Worm (Caenorhabditis elegans) whole organism, mixed stage, embryonic: ENCODE data around the gene vamp-8.

ENCODE experiments used
- bed-3 ChIP-seq: fragments of 200-800 bp; sonication (Bioruptor generic); optimal IDR thresholded peaks from 3 replicates; lab custom pipeline; 2018; ENCODE audit warnings: mild to moderate bottlenecking, missing genetic modification characterization, moderate library complexity, missing compliant biosample characterization
- blmp-1 ChIP-seq: fragments of 150-350 bp; optimal IDR thresholded peaks from 2 replicates; lab custom pipeline; 2014; ENCODE audit warnings: missing biosample characterization, missing genetic modification characterization
- ceh-43 ChIP-seq: fragments of 200-800 bp; sonication (Bioruptor generic); optimal IDR thresholded peaks from 2 replicates; lab custom pipeline; 2018; ENCODE audit warnings: mild to moderate bottlenecking, missing genetic modification characterization, moderate library complexity, missing compliant biosample characterization
- ceh-83 ChIP-seq: fragments of 200-800 bp; sonication (Bioruptor generic); optimal IDR thresholded peaks from 2 replicates; lab custom pipeline; 2018; ENCODE audit warnings: mild to moderate bottlenecking, missing genetic modification characterization, missing compliant biosample characterization
- drap-1 ChIP-seq: fragments of 200-800 bp; sonication (Bioruptor generic); optimal IDR thresholded peaks from 3 replicates; lab custom pipeline; 2018; ENCODE audit warnings: mild to moderate bottlenecking, missing genetic modification characterization, missing compliant biosample characterization
- elt-1 ChIP-seq: sonication (generic microtip); optimal IDR thresholded peaks from 2 replicates; lab custom pipeline; 2017; ENCODE audit warnings: missing genetic modification characterization, mild to moderate bottlenecking, missing compliant biosample characterization, antibody characterized with exemption, moderate library complexity, borderline replicate concordance; ENCODE audit not compliant: insufficient read depth
- elt-3 ChIP-seq: fragments of 150-350 bp; optimal IDR thresholded peaks from 2 replicates; lab custom pipeline; 2014; ENCODE audit warnings: missing biosample characterization, missing genetic modification characterization
- flh-1 ChIP-seq: fragments of 200-800 bp; sonication (Bioruptor generic); optimal IDR thresholded peaks from 2 replicates; lab custom pipeline; 2018; ENCODE audit warnings: mild to moderate bottlenecking, missing genetic modification characterization, moderate library complexity, missing compliant biosample characterization
- ham-2 ChIP-seq: fragments of 200-800 bp; sonication (Bioruptor generic); optimal IDR thresholded peaks from 2 replicates; lab custom pipeline; 2018; ENCODE audit warnings: mild to moderate bottlenecking, missing genetic modification characterization, missing compliant biosample characterization
- lin-13 ChIP-seq: fragments of 150-350 bp; optimal IDR thresholded peaks from 2 replicates; lab custom pipeline; 2014; ENCODE audit warnings: missing biosample characterization, missing genetic modification characterization
- lin-32 ChIP-seq: fragments of 200-800 bp; sonication (Bioruptor generic); optimal IDR thresholded peaks from 2 replicates; lab custom pipeline; 2018; ENCODE audit warnings: mild to moderate bottlenecking, missing genetic modification characterization, missing compliant biosample characterization
- lsy-2 ChIP-seq: fragments of 150-350 bp; optimal IDR thresholded peaks from 2 replicates; lab custom pipeline; 2014; ENCODE audit warnings: missing biosample characterization, missing genetic modification characterization
- mab-5 ChIP-seq: fragments of 150-350 bp; optimal IDR thresholded peaks from 2 replicates; lab custom pipeline; 2014; ENCODE audit warnings: missing biosample characterization, missing genetic modification characterization
- mep-1 ChIP-seq: fragments of 150-350 bp; optimal IDR thresholded peaks from 2 replicates; lab custom pipeline; 2017; ENCODE audit warnings: missing biosample characterization, missing genetic modification reagents, missing genetic modification characterization, inconsistent platforms
- mls-2 ChIP-seq: sonication (generic microtip); optimal IDR thresholded peaks from 2 replicates; lab custom pipeline; 2016; ENCODE audit warnings: mild to moderate bottlenecking, missing genetic modification characterization, moderate library complexity, missing compliant biosample characterization
- nhr-12 ChIP-seq: fragments of 150-350 bp; optimal IDR thresholded peaks from 2 replicates; lab custom pipeline; 2014; ENCODE audit warnings: missing biosample characterization, missing genetic modification characterization
- nhr-2 ChIP-seq: fragments of 150-350 bp; optimal IDR thresholded peaks from 2 replicates; lab custom pipeline; 2014; ENCODE audit warnings: missing biosample characterization, missing genetic modification characterization
- nhr-28 ChIP-seq: fragments of 150-350 bp; optimal IDR thresholded peaks from 2 replicates; lab custom pipeline; 2014; ENCODE audit warnings: missing biosample characterization, missing genetic modification characterization
- nhr-76 ChIP-seq: sonication (generic microtip); optimal IDR thresholded peaks from 2 replicates; lab custom pipeline; 2017; ENCODE audit warnings: missing biosample characterization, missing genetic modification characterization
- pha-4 ChIP-seq: fragments of 150-350 bp; optimal IDR thresholded peaks from 2 replicates; lab custom pipeline; 2018; ENCODE audit warnings: missing biosample characterization, missing genetic modification reagents, missing genetic modification characterization
- sem-2 ChIP-seq: fragments of 200-800 bp; sonication (Bioruptor generic); optimal IDR thresholded peaks from 2 replicates; lab custom pipeline; 2018; ENCODE audit warnings: mild to moderate bottlenecking, missing genetic modification characterization, missing compliant biosample characterization
- snpc-4 ChIP-seq: fragments of 150-350 bp; optimal IDR thresholded peaks from 2 replicates; lab custom pipeline; 2014; ENCODE audit warnings: missing biosample characterization, missing genetic modification characterization
- tbx-8 ChIP-seq: fragments of 200-800 bp; sonication (Bioruptor generic); optimal IDR thresholded peaks from 2 replicates; lab custom pipeline; 2018; ENCODE audit warnings: mild to moderate bottlenecking, missing genetic modification characterization, moderate library complexity, missing compliant biosample characterization
- unc-120 ChIP-seq: sonication (generic microtip); optimal IDR thresholded peaks from 2 replicates; lab custom pipeline; 2017; ENCODE audit warnings: missing genetic modification characterization, missing compliant biosample characterization; ENCODE audit not compliant: poor library complexity, severe bottlenecking
- unc-39 ChIP-seq: fragments of 150-350 bp; optimal IDR thresholded peaks from 2 replicates; lab custom pipeline; 2014; ENCODE audit warnings: missing biosample characterization, missing genetic modification characterization
- unc-62 ChIP-seq: fragments of 150-350 bp; optimal IDR thresholded peaks from 2 replicates; lab custom pipeline; 2014; ENCODE audit warnings: missing biosample characterization, missing genetic modification reagents, missing genetic modification characterization
- zip-8 ChIP-seq: fragments of 150-350 bp; optimal IDR thresholded peaks from 2 replicates; lab custom pipeline; 2014; ENCODE audit warnings: missing biosample characterization, missing genetic modification characterization
- ztf-11 ChIP-seq: fragments of 150-350 bp; optimal IDR thresholded peaks from 2 replicates; lab custom pipeline; 2014; ENCODE audit warnings: missing biosample characterization, missing genetic modification characterization

Gene vamp-8

DNA sequence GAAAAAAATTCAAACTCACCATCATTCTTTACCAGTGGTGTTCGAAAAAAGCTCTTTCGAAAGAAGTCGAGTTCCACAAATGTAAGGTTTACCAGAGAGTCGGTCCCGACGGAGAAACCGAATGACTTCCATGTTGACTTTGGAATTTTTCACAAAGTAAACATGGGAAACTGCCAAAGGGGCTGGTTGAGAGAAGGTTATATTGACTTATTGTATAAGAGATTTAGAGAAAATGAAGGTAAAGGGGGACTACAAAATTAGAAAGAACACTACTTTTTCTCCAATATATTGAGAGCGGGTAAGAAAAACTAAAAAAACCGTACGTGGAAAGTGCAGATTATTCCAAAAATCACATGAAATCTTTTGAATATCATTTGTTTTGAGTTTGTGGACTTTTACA lies at the start of gene vamp-8:
Gene vamp-8 (minus strand): TSS at position 25 of the 400 bp plus-strand sequence.
- no peak for TF ChIP-seq elt-3 (tag; lab: Kevin White, UChicago)
- TF ChIP-seq pha-4 = peak; percentile 52

DNA sequence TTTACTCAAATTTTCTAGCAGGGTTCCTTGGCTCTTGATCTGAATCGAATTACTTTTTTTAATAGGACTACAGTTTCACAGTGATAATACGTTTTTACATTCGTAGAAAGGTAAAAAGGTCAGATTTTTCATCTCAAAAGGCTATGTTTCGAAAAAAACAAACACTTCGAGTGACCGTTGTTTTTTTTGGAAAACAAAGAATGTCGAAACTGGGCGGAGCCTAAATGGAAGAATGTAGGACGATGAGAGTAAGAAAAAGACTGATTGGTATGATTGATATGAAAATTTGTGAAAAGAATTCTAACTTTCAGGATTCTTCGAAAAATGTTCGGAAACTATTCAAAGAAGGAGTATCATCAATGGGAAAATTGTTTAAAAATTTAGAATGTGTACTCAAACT lies 47.9 kb upstream of the vamp-8 start, which contains the start of gene Y37A1A.2:
Gene Y37A1A.2 (minus strand): TSS at position 101 of the 400 bp plus-strand sequence.
- no peak for TF ChIP-seq ceh-83 (GFP tag; lab: Kevin White, UChicago)
- TF ChIP-seq mep-1 = no peak
- TF ChIP-seq, all 35 proteins: peak for 0

DNA sequence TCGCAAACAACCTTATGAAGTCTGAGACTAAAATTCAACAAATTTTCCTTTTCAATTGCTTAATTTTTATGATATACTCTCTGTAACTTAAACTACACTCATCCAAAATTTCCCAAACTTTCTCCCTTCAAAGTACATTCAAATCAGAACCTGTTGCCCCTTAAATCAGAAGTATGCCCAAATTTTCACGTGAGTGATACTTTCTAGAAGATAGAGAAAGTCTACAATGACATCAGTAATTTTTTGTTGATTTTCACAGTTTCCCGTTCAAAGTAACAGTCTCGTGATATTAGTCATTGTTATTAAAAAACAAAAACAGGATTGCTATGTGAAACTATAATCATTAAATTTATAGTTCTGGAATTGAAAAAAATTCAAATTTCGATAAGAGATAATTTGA lies 45.9 kb upstream of the vamp-8 start:
- no peak for TF ChIP-seq mab-5 (tag; lab: Kevin White, UChicago)
- no peak for TF ChIP-seq ceh-43 (GFP tag; lab: Kevin White, UChicago)
- TF ChIP-seq elt-3 (tag; lab: Kevin White, UChicago) = no peak
- no peak for TF ChIP-seq mep-1
- no peak for TF ChIP-seq lsy-2 (tag; lab: Kevin White, UChicago)
- no peak for TF ChIP-seq nhr-76
- no peak for TF ChIP-seq unc-120 (tag; lab: Kevin White, UChicago)
- TF ChIP-seq elt-1 (tag; lab: Kevin White, UChicago) = no peak
- no peak for TF ChIP-seq lin-13 (tag; lab: Kevin White, UChicago)
- TF ChIP-seq mls-2 (tag; lab: Kevin White, UChicago) = no peak
- no peak for TF ChIP-seq unc-62 (GFP tag; lab: Kevin White, UChicago)
- no peak for TF ChIP-seq drap-1 (GFP tag; lab: Kevin White, UChicago)
- no peak for TF ChIP-seq snpc-4 (tag; lab: Kevin White, UChicago)
- no peak for TF ChIP-seq ceh-83 (GFP tag; lab: Kevin White, UChicago)
- no peak for TF ChIP-seq flh-1 (GFP tag; lab: Kevin White, UChicago)
- no peak for TF ChIP-seq unc-39 (tag; lab: Kevin White, UChicago)
- TF ChIP-seq nhr-2 (tag; lab: Kevin White, UChicago) = no peak
- TF ChIP-seq ztf-11 = no peak
- TF ChIP-seq pha-4 = no peak
- no peak for TF ChIP-seq bed-3
- TF ChIP-seq, all 35 proteins: peak for 0

DNA sequence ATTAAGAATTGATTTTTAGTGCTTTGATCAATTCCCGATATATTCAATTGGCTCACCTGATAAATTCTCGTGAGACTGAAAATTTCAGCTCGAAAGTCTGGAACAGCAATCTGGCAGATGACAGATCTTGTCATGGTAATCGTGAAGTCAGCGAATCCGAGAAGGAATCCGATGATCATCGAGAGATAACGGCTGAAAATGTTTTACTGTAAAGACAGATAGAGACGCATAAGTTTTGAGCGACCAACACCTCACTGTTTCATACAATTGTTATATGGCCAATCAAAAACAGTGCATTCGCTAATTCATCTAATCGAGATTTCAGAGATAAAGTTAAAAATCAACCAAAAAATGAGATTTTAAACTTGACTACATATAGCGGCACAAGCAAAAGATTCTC lies 41.4 kb upstream of the vamp-8 start:
- TF ChIP-seq bed-3 (no peak), elt-3 (tag; lab: Kevin White, UChicago) (no peak), lsy-2 (tag; lab: Kevin White, UChicago) (no peak), nhr-12 (tag; lab: Kevin White, UChicago) (no peak), ztf-11 (no peak), nhr-76 (no peak), mls-2 (tag; lab: Kevin White, UChicago) (no peak), lin-32 (GFP tag; lab: Kevin White, UChicago) (no peak), blmp-1 (tag; lab: Kevin White, UChicago) (no peak), mab-5 (tag; lab: Kevin White, UChicago) (no peak), ceh-43 (GFP tag; lab: Kevin White, UChicago) (no peak), ham-2 (no peak), zip-8 (tag; lab: Kevin White, UChicago) (no peak), unc-39 (tag; lab: Kevin White, UChicago) (no peak), pha-4 (no peak)

DNA sequence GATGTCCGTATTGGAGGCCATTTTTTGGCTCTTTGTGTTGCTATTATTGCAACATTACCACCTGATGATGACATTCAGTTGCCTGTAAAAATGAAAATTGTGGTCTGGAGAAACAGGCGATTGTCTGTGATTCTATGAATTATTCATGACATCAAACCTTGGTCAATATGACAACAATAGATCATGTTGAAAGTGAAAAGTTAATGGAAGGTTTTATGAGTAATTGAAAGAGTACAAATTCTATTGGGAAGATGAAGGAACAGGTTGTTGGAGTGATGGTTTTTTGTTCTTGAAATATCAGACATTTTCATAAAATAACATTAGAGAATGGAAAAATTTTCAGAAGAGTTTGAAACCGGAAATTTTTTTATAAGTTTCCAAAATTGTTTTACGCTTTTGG lies 37.8 kb upstream of the vamp-8 start, which contains the start of gene Y37A1A.3:
Gene Y37A1A.3 (minus strand): TSS at position 101 of the 400 bp plus-strand sequence.
- TF ChIP-seq lin-32 (GFP tag; lab: Kevin White, UChicago) (no peak), tbx-8 (GFP tag; lab: Kevin White, UChicago) (no peak), mab-5 (tag; lab: Kevin White, UChicago) (no peak), unc-120 (tag; lab: Kevin White, UChicago) (no peak), pha-4 (no peak), nhr-28 (no peak), mls-2 (tag; lab: Kevin White, UChicago) (no peak)

DNA sequence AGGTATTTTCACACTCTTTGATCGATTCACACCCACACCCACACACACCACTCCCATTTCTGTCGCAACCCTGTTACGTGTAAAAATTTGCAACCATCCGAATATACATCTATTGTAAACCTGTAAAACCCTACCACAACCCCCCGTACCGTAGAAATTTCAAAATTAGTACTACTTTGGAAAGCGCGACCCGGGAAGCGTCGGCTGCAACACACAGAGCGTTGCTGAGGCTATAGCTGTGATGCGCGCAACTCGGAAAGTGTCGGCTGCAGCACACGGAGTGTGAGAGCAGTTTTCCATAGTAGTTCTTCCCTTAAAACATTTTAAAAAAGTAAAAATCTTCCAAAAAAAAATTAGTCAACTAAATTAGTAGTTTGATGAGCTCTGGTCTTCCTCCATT lies 28.1 kb upstream of the vamp-8 start:
- TF ChIP-seq sem-2 (GFP tag; lab: Kevin White, UChicago) (peak; percentile 20), mep-1 (no peak)
